Worm (Caenorhabditis elegans) whole organism, young adult: ENCODE measurements around the gene gcy-34.

Experiments
- attf-3 ChIP-seq: fragments of 200-800 bp; sonication (Bioruptor generic); conservative IDR thresholded peaks from 2 replicates; pipeline ENCODE4 v1.3.6; 2022; ENCODE audit warnings: missing genetic modification reagents, missing genetic modification characterization, missing compliant biosample characterization
- mxl-1 ChIP-seq: sonication (generic microtip); optimal IDR thresholded peaks from 2 replicates; lab custom pipeline; 2016; ENCODE audit warnings: missing genetic modification characterization, missing compliant biosample characterization
- nfya-2 ChIP-seq: fragments of 200-800 bp; sonication (Bioruptor generic); IDR thresholded peaks from 2 replicates; pipeline ENCODE4 v1.3.6; 2022; ENCODE audit warnings: missing genetic modification reagents, missing genetic modification characterization, missing compliant biosample characterization
- nhr-179 ChIP-seq: sonication (generic microtip); optimal IDR thresholded peaks from 2 replicates; lab custom pipeline; 2016; ENCODE audit warnings: mild to moderate bottlenecking, missing genetic modification characterization, missing compliant biosample characterization
- rpc-1 ChIP-seq, 2 experiments: fragments of 150-350 bp in 1 of 2; sonication (generic microtip) in 1 of 2; optimal IDR thresholded peaks; 2 replicates each; lab custom pipeline; 2014 to 2018; ENCODE audit warnings: missing biosample characterization in 1 of 2, missing genetic modification characterization in 1 of 2, missing genetic modification reagents in 1 of 2, missing genotype in 1 of 2

DNA sequence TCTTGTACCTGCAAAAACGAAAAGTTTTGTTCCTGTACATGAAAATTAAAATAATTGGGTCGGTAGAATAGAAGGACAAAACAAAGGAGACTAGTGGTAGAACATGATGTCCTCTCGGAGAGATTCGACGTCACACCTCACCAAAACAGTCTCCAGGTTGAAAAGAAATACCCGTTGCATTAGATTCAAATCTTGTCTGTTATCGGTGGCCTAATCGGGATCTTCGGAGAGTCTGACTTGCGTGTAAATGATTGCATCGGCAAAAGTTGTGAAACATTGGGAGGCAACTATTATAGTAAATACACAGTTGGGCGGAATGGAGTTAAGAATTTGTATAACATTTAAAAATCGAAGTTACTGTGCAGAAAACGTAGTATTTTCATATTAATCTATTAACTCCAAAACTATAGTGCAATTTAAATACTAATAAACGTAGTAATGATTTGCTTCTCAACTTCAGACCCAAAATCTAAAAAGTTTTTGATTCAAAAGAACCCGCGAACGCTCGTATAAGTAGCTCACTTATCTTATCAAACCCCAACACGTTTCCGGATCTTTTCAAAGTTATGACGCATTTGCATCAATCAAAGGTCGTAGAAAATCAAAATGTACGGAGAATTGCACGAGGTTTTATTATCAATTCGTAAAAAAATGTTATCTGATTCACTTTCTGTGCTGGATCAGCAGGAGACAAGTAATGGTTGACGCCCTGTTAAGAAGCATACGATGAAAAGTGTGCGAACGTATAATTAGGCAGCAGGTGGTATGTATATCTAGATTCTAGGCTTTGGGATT, 52.1 kb downstream of the gcy-34 start, which contains the start of gene nhr-168:
- TF ChIP-seq rpc-1 (optimal IDR thresholded peaks at IDR 0.05; lab: Kevin White, UChicago) (no peak), rpc-1 (tag; optimal IDR thresholded peaks at IDR 0.05; lab: Kevin White, UChicago) (no peak), mxl-1 (tag; lab: Kevin White, UChicago) (no peak), nhr-179 (tag; lab: Kevin White, UChicago) (no peak), attf-3 (GFP tag; lab: Robert Waterston, UW) (no peak), nfya-2 (GFP tag; lab: Robert Waterston, UW) (no peak)
